Worm (Caenorhabditis elegans) whole organism, L4 larva: ENCODE data around the gene pals-18.

Experiments
- D1046.2 ChIP-seq: fragments of 200-800 bp; sonication (Bioruptor generic); IDR thresholded peaks from 2 replicates; pipeline ENCODE4 v1.3.6; 2022; ENCODE audit warnings: missing genetic modification characterization, missing compliant biosample characterization
- F10B5.3 ChIP-seq: sonication (generic microtip); optimal IDR thresholded peaks from 2 replicates; lab custom pipeline; 2016; ENCODE audit warnings: mild to moderate bottlenecking, missing genetic modification characterization, missing compliant biosample characterization
- F44E2.7 ChIP-seq: fragments of 200-800 bp; sonication (Bioruptor generic); IDR thresholded peaks from 2 replicates; pipeline ENCODE4 v2.1.2; 2022; ENCODE audit warnings: missing genetic modification characterization, missing compliant biosample characterization
- T20F7.1 ChIP-seq: fragments of 200-800 bp; sonication (Bioruptor generic); optimal IDR thresholded peaks from 2 replicates; lab custom pipeline; 2018; ENCODE audit warnings: mild to moderate bottlenecking, missing genetic modification characterization, missing compliant biosample characterization
- Y105C5A.15 ChIP-seq: fragments of 200-800 bp; sonication (Bioruptor generic); IDR thresholded peaks from 2 replicates; pipeline ENCODE4 v1.3.6; 2022; ENCODE audit warnings: missing genetic modification characterization, missing compliant biosample characterization
- Y48G9A.11 ChIP-seq: fragments of 200-800 bp; sonication (Bioruptor generic); IDR thresholded peaks from 2 replicates; pipeline ENCODE4 v1.3.6; 2022; ENCODE audit warnings: missing genetic modification reagents, missing genetic modification characterization, missing compliant biosample characterization
- Y5F2A.4 ChIP-seq: fragments of 200-800 bp; sonication (Bioruptor generic); optimal IDR thresholded peaks from 2 replicates; lab custom pipeline; 2018; ENCODE audit warnings: mild to moderate bottlenecking, missing genetic modification characterization, missing compliant biosample characterization
- Y75B8A.6 ChIP-seq: fragments of 200-800 bp; sonication (Bioruptor generic); IDR thresholded peaks from 2 replicates; pipeline ENCODE4 v1.3.6; 2022; ENCODE audit warnings: missing genetic modification reagents, missing genetic modification characterization, missing compliant biosample characterization
- aha-1 ChIP-seq: fragments of 150-350 bp; peaks from one replicate; lab custom pipeline; 2014; ENCODE audit warnings: missing biosample characterization, missing genetic modification characterization
- ceh-28 ChIP-seq: fragments of 150-350 bp; optimal IDR thresholded peaks from 2 replicates; lab custom pipeline; 2014; ENCODE audit warnings: missing biosample characterization, missing genetic modification reagents, missing genetic modification characterization
- daf-16 ChIP-seq, 3 experiments: sonication (generic microtip); optimal IDR thresholded peaks; 2 replicates each; lab custom pipeline; 2016 to 2017; ENCODE audit warnings: missing genetic modification characterization in 3 of 3, missing genetic modification reagents in 3 of 3, mild to moderate bottlenecking in 2 of 3, missing compliant biosample characterization in 2 of 3, missing biosample characterization in 1 of 3, moderate library complexity in 1 of 3
- daf-19 ChIP-seq: fragments of 200-800 bp; sonication (Bioruptor generic); conservative IDR thresholded peaks from 2 replicates; pipeline ENCODE4 v1.3.6; 2022; ENCODE audit warnings: missing genetic modification characterization, missing compliant biosample characterization
- dmd-6 ChIP-seq: fragments of 200-800 bp; sonication (Bioruptor generic); IDR thresholded peaks from 2 replicates; pipeline ENCODE4 v1.3.6; 2022; ENCODE audit warnings: missing genetic modification reagents, missing genetic modification characterization, missing compliant biosample characterization
- duxl-1 ChIP-seq: sonication (generic microtip); optimal IDR thresholded peaks from 2 replicates; lab custom pipeline; 2016; ENCODE audit warnings: mild to moderate bottlenecking, missing genetic modification characterization, moderate library complexity, missing compliant biosample characterization; ENCODE audit not compliant: poor library complexity
- dve-1 ChIP-seq: sonication (generic microtip); optimal IDR thresholded peaks from 2 replicates; lab custom pipeline; 2017; ENCODE audit warnings: antibody characterized with exemption, mild to moderate bottlenecking, missing genetic modification characterization, missing compliant biosample characterization; ENCODE audit not compliant: insufficient read depth
- fkh-10 ChIP-seq: fragments of 150-350 bp; optimal IDR thresholded peaks from 2 replicates; lab custom pipeline; 2014; ENCODE audit warnings: missing biosample characterization, missing genetic modification reagents, missing genetic modification characterization
- fos-1 ChIP-seq: fragments of 150-350 bp; optimal IDR thresholded peaks from 2 replicates; lab custom pipeline; 2014; ENCODE audit warnings: missing biosample characterization, missing genetic modification characterization
- hlh-11 ChIP-seq: fragments of 200-800 bp; sonication (Bioruptor generic); optimal IDR thresholded peaks from 2 replicates; lab custom pipeline; 2018; ENCODE audit warnings: mild to moderate bottlenecking, missing genetic modification characterization, missing compliant biosample characterization
- jun-1 ChIP-seq: fragments of 150-350 bp; optimal IDR thresholded peaks from 2 replicates; lab custom pipeline; 2014; ENCODE audit warnings: missing biosample characterization, missing genetic modification reagents, missing genetic modification characterization
- lin-1 ChIP-seq: fragments of 200-800 bp; sonication (Bioruptor generic); IDR thresholded peaks from 2 replicates; pipeline ENCODE4 v1.3.6; 2022; ENCODE audit warnings: missing genetic modification reagents, missing genetic modification characterization, missing compliant biosample characterization
- lir-3 ChIP-seq: sonication (generic microtip); optimal IDR thresholded peaks from 2 replicates; lab custom pipeline; 2016; ENCODE audit warnings: mild to moderate bottlenecking, missing genetic modification characterization, missing compliant biosample characterization
- lsy-2 ChIP-seq, 2 experiments: fragments of 150-350 bp in 1 of 2; sonication (generic microtip) in 1 of 2; optimal IDR thresholded peaks; 2 replicates each; lab custom pipeline; 2014 to 2017; ENCODE audit warnings: missing biosample characterization in 2 of 2, missing genetic modification characterization in 2 of 2
- madf-5 ChIP-seq, 2 experiments: fragments of 200-800 bp; sonication (Bioruptor generic); IDR thresholded peaks; 2 replicates each; pipeline ENCODE4 v1.3.6; 2022; ENCODE audit warnings: missing compliant biosample characterization in 2 of 2, missing genetic modification characterization in 2 of 2
- mdl-1 ChIP-seq, 2 experiments: fragments of 150-350 bp in 1 of 2; sonication (generic microtip) in 1 of 2; optimal IDR thresholded peaks; 2 replicates each; lab custom pipeline; 2014 to 2017; ENCODE audit warnings: missing biosample characterization in 2 of 2, missing genetic modification characterization in 2 of 2
- mdt-29 ChIP-seq: fragments of 200-800 bp; sonication (Bioruptor generic); IDR thresholded peaks from 2 replicates; pipeline ENCODE4 v1.3.6; 2022; ENCODE audit warnings: missing genetic modification reagents, missing genetic modification characterization, missing compliant biosample characterization
- mep-1 ChIP-seq: fragments of 150-350 bp; sonication (generic microtip); optimal IDR thresholded peaks from 3 replicates; lab custom pipeline; 2014; ENCODE audit warnings: missing biosample characterization, missing genetic modification characterization
- mxl-2 ChIP-seq: fragments of 200-800 bp; sonication (Bioruptor generic); conservative IDR thresholded peaks from 2 replicates; pipeline ENCODE4 v1.3.6; 2022; ENCODE audit warnings: missing genetic modification reagents, missing genetic modification characterization, missing compliant biosample characterization
- nhr-102 ChIP-seq: sonication (generic microtip); optimal IDR thresholded peaks from 2 replicates; lab custom pipeline; 2016; ENCODE audit warnings: mild to moderate bottlenecking, missing genetic modification characterization, moderate library complexity, missing compliant biosample characterization
- nhr-237 ChIP-seq: sonication (generic microtip); optimal IDR thresholded peaks from 2 replicates; lab custom pipeline; 2017; ENCODE audit warnings: missing biosample characterization, missing genetic modification characterization
- nhr-25 ChIP-seq: sonication (generic microtip); optimal IDR thresholded peaks from 2 replicates; lab custom pipeline; 2017; ENCODE audit warnings: missing genetic modification characterization, mild to moderate bottlenecking, missing compliant biosample characterization, antibody characterized with exemption, moderate library complexity, borderline replicate concordance; ENCODE audit not compliant: insufficient read depth
- nhr-28 ChIP-seq: fragments of 150-350 bp; optimal IDR thresholded peaks from 2 replicates; lab custom pipeline; 2014; ENCODE audit warnings: missing biosample characterization, missing genetic modification characterization
- nhr-48 ChIP-seq: sonication (generic microtip); optimal IDR thresholded peaks from 2 replicates; lab custom pipeline; 2016; ENCODE audit warnings: mild to moderate bottlenecking, missing genetic modification characterization, missing compliant biosample characterization
- nhr-77 ChIP-seq: fragments of 150-350 bp; optimal IDR thresholded peaks from 2 replicates; lab custom pipeline; 2014; ENCODE audit warnings: missing biosample characterization, missing genetic modification characterization
- php-3 ChIP-seq: fragments of 200-800 bp; sonication (Bioruptor generic); IDR thresholded peaks from 2 replicates; pipeline ENCODE4 v1.3.6; 2022; ENCODE audit warnings: missing genetic modification reagents, missing genetic modification characterization, missing compliant biosample characterization
- pqm-1 ChIP-seq: sonication (generic microtip); optimal IDR thresholded peaks from 2 replicates; lab custom pipeline; 2017; ENCODE audit warnings: missing biosample characterization, missing genetic modification characterization
- set-16 ChIP-seq: fragments of 200-800 bp; sonication (Bioruptor generic); IDR thresholded peaks from 2 replicates; pipeline ENCODE4 v1.3.6; 2022; ENCODE audit warnings: missing genetic modification reagents, missing genetic modification characterization, missing compliant biosample characterization
- snpc-1.2 ChIP-seq: fragments of 200-800 bp; sonication (Bioruptor generic); IDR thresholded peaks from 2 replicates; pipeline ENCODE4 v1.3.6; 2022; ENCODE audit warnings: missing genetic modification reagents, missing genetic modification characterization, missing compliant biosample characterization
- spr-3 ChIP-seq: fragments of 200-800 bp; sonication (Bioruptor generic); optimal IDR thresholded peaks from 2 replicates; lab custom pipeline; 2018; ENCODE audit warnings: mild to moderate bottlenecking, missing genetic modification characterization, missing compliant biosample characterization
- tra-1 ChIP-seq: fragments of 200-800 bp; sonication (Bioruptor generic); IDR thresholded peaks from 2 replicates; pipeline ENCODE4 v1.3.6; 2022; ENCODE audit warnings: missing genetic modification reagents, missing genetic modification characterization, missing compliant biosample characterization
- unc-130 ChIP-seq: sonication (generic microtip); optimal IDR thresholded peaks from 2 replicates; lab custom pipeline; 2016; ENCODE audit warnings: missing genetic modification reagents, missing genetic modification characterization, missing compliant biosample characterization
- unc-39 ChIP-seq: sonication (generic microtip); optimal IDR thresholded peaks from 2 replicates; lab custom pipeline; 2017; ENCODE audit warnings: missing biosample characterization, missing genetic modification characterization
- unc-62 ChIP-seq, 3 experiments: fragments of 150-350 bp in 1 of 3; sonication (generic microtip); optimal IDR thresholded peaks in 2 of 3; peaks in 1 of 3; 1 replicate in 1 of 3; 2 replicates in 2 of 3; lab custom pipeline; 2014 to 2017; ENCODE audit warnings: missing biosample characterization in 3 of 3, missing genetic modification characterization in 3 of 3, missing genetic modification reagents in 3 of 3, missing genotype in 1 of 3
- vab-7 ChIP-seq: fragments of 200-800 bp; sonication (Bioruptor generic); IDR thresholded peaks from 2 replicates; pipeline ENCODE4 v1.3.6; 2022; ENCODE audit warnings: missing genetic modification reagents, missing genetic modification characterization, missing compliant biosample characterization
- ztf-7 ChIP-seq: fragments of 150-350 bp; optimal IDR thresholded peaks from 2 replicates; lab custom pipeline; 2014; ENCODE audit warnings: missing biosample characterization, missing genetic modification characterization

Gene pals-18

DNA sequence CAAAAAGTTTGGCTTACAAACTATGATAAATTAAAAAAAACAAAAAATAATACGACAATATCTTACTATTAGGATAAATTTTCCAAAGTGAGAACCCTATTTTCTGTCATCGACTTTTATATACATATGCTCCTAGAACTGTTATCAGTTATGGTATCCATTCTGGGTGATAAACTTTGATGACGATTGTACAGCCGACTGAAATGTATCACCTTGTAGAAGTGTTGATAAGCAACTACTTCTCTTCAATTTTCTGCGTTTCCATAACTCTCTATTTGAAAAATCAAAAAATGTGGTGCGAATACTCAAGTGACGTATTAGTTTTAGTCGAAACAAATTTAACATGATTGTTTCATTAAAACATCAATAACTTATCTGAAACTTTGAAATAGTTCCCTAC lies 13.2 kb upstream of the pals-18 start:
- TF ChIP-seq pqm-1 (tag; lab: Kevin White, UChicago) (peak; percentile 94), T20F7.1 (GFP tag; lab: Kevin White, UChicago) (peak; percentile 1), php-3 (GFP tag; lab: Robert Waterston, UW) (peak; percentile 37; the same call in 1 of the 2 replicates), daf-16 (GFP tag; optimal IDR thresholded peaks at IDR 0.05; lab: Kevin White, UChicago) (no peak), daf-16 (tag; optimal IDR thresholded peaks at IDR 0.05; lab: Kevin White, UChicago) (peak; percentile 61), nhr-77 (tag; lab: Kevin White, UChicago) (peak; percentile 57), mxl-2 (GFP tag; lab: Robert Waterston, UW) (no peak), nhr-102 (tag; lab: Kevin White, UChicago) (no peak), mep-1 (no peak), dmd-6 (GFP tag; lab: Robert Waterston, UW) (peak; percentile 75), F44E2.7 (GFP tag; lab: Robert Waterston, UW) (no peak), hlh-11 (tag; lab: Kevin White, UChicago) (peak; percentile 59), spr-3 (GFP tag; lab: Kevin White, UChicago) (no peak), lsy-2 (tag; optimal IDR thresholded peaks at IDR 0.05; lab: Kevin White, UChicago) (peak in 1 of 2 experiments; percentile 22), dve-1 (tag; lab: Kevin White, UChicago) (peak; percentile 71), nhr-28 (peak; percentile 83), set-16 (GFP tag; lab: Robert Waterston, UW) (no peak), aha-1 (tag; lab: Kevin White, UChicago) (no peak)

- TF ChIP-seq Y105C5A.15 (GFP tag; lab: Robert Waterston, UW): no peak
- TF ChIP-seq Y75B8A.6 (GFP tag; lab: Robert Waterston, UW): no peak
- TF ChIP-seq mdl-1 (tag; optimal IDR thresholded peaks at IDR 0.05; lab: Kevin White, UChicago): no peak
- no peak for TF ChIP-seq Y5F2A.4 (GFP tag; lab: Kevin White, UChicago)
- no peak for TF ChIP-seq F44E2.7 (GFP tag; lab: Robert Waterston, UW)
- no peak for TF ChIP-seq Y48G9A.11
- TF ChIP-seq nhr-77 (tag; lab: Kevin White, UChicago): no peak
- no peak for TF ChIP-seq jun-1 (tag; lab: Kevin White, UChicago)
- no peak for TF ChIP-seq spr-3 (GFP tag; lab: Kevin White, UChicago)
- no peak for TF ChIP-seq hlh-11 (tag; lab: Kevin White, UChicago)
- no peak for TF ChIP-seq nhr-48 (tag; lab: Kevin White, UChicago)
- TF ChIP-seq unc-62 (GFP tag; optimal IDR thresholded peaks at IDR 0.05 in 1 of 2; lab: Kevin White, UChicago): no peak
- no peak for TF ChIP-seq unc-62 (tag; optimal IDR thresholded peaks at IDR 0.05; lab: Kevin White, UChicago)
- no peak for TF ChIP-seq fos-1
- TF ChIP-seq F10B5.3 (tag; lab: Kevin White, UChicago): no peak
- TF ChIP-seq ztf-7 (tag; lab: Kevin White, UChicago): no peak
- TF ChIP-seq, all 104 proteins: peak for 0
Measured at ce11 chrIII:1391752-1392151, 11.5 kb upstream of the pals-18 start, which contains the start of gene pals-17. Gene pals-17, minus strand, starts transcription at chrIII:1391852.

ce11 chrIII:1392763-1393162 lies 10.4 kb upstream of the pals-18 start:
- TF ChIP-seq vab-7 (GFP tag; lab: Robert Waterston, UW) (no peak), ceh-28 (tag; lab: Kevin White, UChicago) (no peak), Y105C5A.15 (GFP tag; lab: Robert Waterston, UW) (no peak), D1046.2 (GFP tag; lab: Robert Waterston, UW) (no peak), Y5F2A.4 (GFP tag; lab: Kevin White, UChicago) (no peak), nhr-48 (tag; lab: Kevin White, UChicago) (peak; percentile 7), nhr-77 (tag; lab: Kevin White, UChicago) (peak; percentile 60), lir-3 (tag; lab: Kevin White, UChicago) (no peak), nhr-237 (no peak), daf-19 (GFP tag; lab: Robert Waterston, UW) (no peak), mdt-29 (GFP tag; lab: Robert Waterston, UW) (no peak), mxl-2 (GFP tag; lab: Robert Waterston, UW) (no peak), dmd-6 (GFP tag; lab: Robert Waterston, UW) (peak; percentile 86), unc-130 (GFP tag; lab: Kevin White, UChicago) (no peak), duxl-1 (tag; lab: Kevin White, UChicago) (no peak), nhr-25 (tag; lab: Kevin White, UChicago) (no peak), tra-1 (peak; percentile 42; the same call in 1 of the 2 replicates), lin-1 (GFP tag; lab: Robert Waterston, UW) (0 out of 2 replicates have a peak, but pooled peaks have one; percentile 44), fkh-10 (GFP tag; lab: Kevin White, UChicago) (no peak), snpc-1.2 (no peak), T20F7.1 (GFP tag; lab: Kevin White, UChicago) (peak; percentile 4), madf-5 (GFP tag; IDR thresholded peaks at IDR 0.05; lab: Robert Waterston, UW) (no peak), nhr-102 (tag; lab: Kevin White, UChicago) (peak; percentile 58), pqm-1 (tag; lab: Kevin White, UChicago) (peak; percentile 84), nhr-28 (peak; percentile 71), hlh-11 (tag; lab: Kevin White, UChicago) (peak; percentile 73), unc-39 (tag; lab: Kevin White, UChicago) (no peak), mdl-1 (tag; optimal IDR thresholded peaks at IDR 0.05; lab: Kevin White, UChicago) (no peak)
